Fruit fly (Drosophila melanogaster) whole organism, embryonic: ENCODE results near the gene CG16953.
A peak's percentile ranks its signal among the peaks of the same experiment; 100 is the strongest.

Experiments
- Abd-B ChIP-seq: fragments of 200-800 bp; sonication (Bioruptor generic); optimal IDR thresholded peaks from 2 replicates; lab custom pipeline; 2018; ENCODE audit warnings: missing biosample characterization, mild to moderate bottlenecking, missing genetic modification characterization, moderate library complexity
- Atf-2 ChIP-seq: fragments of 200-800 bp; sonication (Bioruptor generic); optimal IDR thresholded peaks from 2 replicates; lab custom pipeline; 2016; ENCODE audit warnings: missing biosample characterization, missing genetic modification characterization
- B-H2 ChIP-seq: fragments of 200-800 bp; sonication (Bioruptor generic); optimal IDR thresholded peaks from 2 replicates; lab custom pipeline; 2018; ENCODE audit warnings: missing biosample characterization, mild to moderate bottlenecking, missing genetic modification characterization
- BEAF-32 ChIP-seq: fragments of 200-800 bp; sonication (Bioruptor generic); optimal IDR thresholded peaks from 3 replicates; lab custom pipeline; 2017; ENCODE audit warnings: missing biosample characterization, missing genetic modification characterization, mild to moderate bottlenecking, moderate library complexity, missing genetic modification reagents
- Bgb ChIP-seq: fragments of 200-800 bp; sonication (Bioruptor generic); IDR thresholded peaks from 2 replicates; pipeline ENCODE4 v1.3.6; 2022; ENCODE audit warnings: missing biosample characterization, missing genetic modification characterization; ENCODE audit not compliant: partially characterized antibody
- CG10274 ChIP-seq: fragments of 200-800 bp; sonication (Bioruptor generic); optimal IDR thresholded peaks from 3 replicates; lab custom pipeline; 2017; ENCODE audit warnings: missing biosample characterization, mild to moderate bottlenecking, missing genetic modification characterization
- CG10462 ChIP-seq: fragments of 200-800 bp; sonication (Bioruptor generic); optimal IDR thresholded peaks from 2 replicates; lab custom pipeline; 2016; ENCODE audit warnings: missing biosample characterization, missing genetic modification characterization
- CG11560 ChIP-seq: fragments of 200-800 bp; sonication (Bioruptor generic); IDR thresholded peaks from 3 replicates; pipeline ENCODE4 v1.3.6; 2022; ENCODE audit warnings: missing biosample characterization, missing genetic modification characterization
- CG11695 ChIP-seq: fragments of 200-800 bp; sonication (Bioruptor generic); IDR thresholded peaks from 3 replicates; pipeline ENCODE4 v1.3.6; 2022; ENCODE audit warnings: missing biosample characterization, missing genetic modification characterization
- CG1233 ChIP-seq: fragments of 200-800 bp; sonication (Bioruptor generic); optimal IDR thresholded peaks from 4 replicates; lab custom pipeline; 2018; ENCODE audit warnings: missing biosample characterization, mild to moderate bottlenecking, missing genetic modification characterization
- CG13123 ChIP-seq: fragments of 200-800 bp; sonication (Bioruptor generic); optimal IDR thresholded peaks from 2 replicates; lab custom pipeline; 2016; ENCODE audit warnings: missing biosample characterization, missing genetic modification characterization
- CG14014 ChIP-seq: fragments of 200-800 bp; sonication (Bioruptor generic); IDR thresholded peaks from 2 replicates; pipeline ENCODE4 v1.3.6; 2022; ENCODE audit warnings: missing biosample characterization, missing genetic modification characterization
- CG15514 ChIP-seq: fragments of 200-800 bp; sonication (Bioruptor generic); optimal IDR thresholded peaks from 3 replicates; lab custom pipeline; 2017; ENCODE audit warnings: missing biosample characterization, missing genetic modification characterization, mild to moderate bottlenecking, moderate library complexity, missing genetic modification reagents
- CG17568 ChIP-seq: fragments of 200-800 bp; sonication (Bioruptor generic); optimal IDR thresholded peaks from 2 replicates; lab custom pipeline; 2018; ENCODE audit warnings: missing biosample characterization, mild to moderate bottlenecking, missing genetic modification characterization, moderate library complexity
- CG17829 ChIP-seq: fragments of 200-800 bp; optimal IDR thresholded peaks from 2 replicates; lab custom pipeline; 2019; ENCODE audit warnings: missing biosample characterization, mild to moderate bottlenecking, missing genetic modification characterization, moderate library complexity
- CG18011 ChIP-seq: fragments of 200-800 bp; sonication (Bioruptor generic); optimal IDR thresholded peaks from 2 replicates; lab custom pipeline; 2017; ENCODE audit warnings: missing biosample characterization, missing genetic modification characterization, mild to moderate bottlenecking, moderate library complexity, missing genotype
- CG18599 ChIP-seq: fragments of 200-800 bp; sonication (Bioruptor generic); optimal IDR thresholded peaks from 3 replicates; lab custom pipeline; 2017; ENCODE audit warnings: missing biosample characterization, missing genetic modification characterization, mild to moderate bottlenecking, moderate library complexity, missing genetic modification reagents
- CG18764 ChIP-seq: fragments of 200-800 bp; sonication (Bioruptor generic); optimal IDR thresholded peaks from 3 replicates; lab custom pipeline; 2016; ENCODE audit warnings: missing biosample characterization, missing genetic modification characterization
- CG31441 ChIP-seq: fragments of 200-800 bp; sonication (Bioruptor generic); IDR thresholded peaks from 2 replicates; pipeline ENCODE4 v1.3.6; 2022; ENCODE audit warnings: missing biosample characterization, missing genetic modification characterization
- CG33557 ChIP-seq: fragments of 200-800 bp; sonication (Bioruptor generic); optimal IDR thresholded peaks from 2 replicates; lab custom pipeline; 2019; ENCODE audit warnings: missing biosample characterization, mild to moderate bottlenecking, missing genetic modification characterization, moderate library complexity
- CG3838 ChIP-seq: fragments of 200-800 bp; sonication (Bioruptor generic); optimal IDR thresholded peaks from 3 replicates; lab custom pipeline; 2016; ENCODE audit warnings: missing biosample characterization, missing genetic modification characterization
- CG42726 ChIP-seq: fragments of 200-800 bp; sonication (Bioruptor generic); IDR thresholded peaks from 2 replicates; pipeline ENCODE4 v1.3.6; 2022; ENCODE audit warnings: missing biosample characterization, missing genetic modification characterization; ENCODE audit not compliant: partially characterized antibody
- CG5180 ChIP-seq: fragments of 200-800 bp; sonication (Bioruptor generic); optimal IDR thresholded peaks from 3 replicates; lab custom pipeline; 2017; ENCODE audit warnings: missing biosample characterization, missing genetic modification characterization, mild to moderate bottlenecking, moderate library complexity, missing genetic modification reagents
- CG6683 ChIP-seq: fragments of 200-800 bp; sonication (Bioruptor generic); optimal IDR thresholded peaks from 2 replicates; lab custom pipeline; 2017; ENCODE audit warnings: missing biosample characterization, mild to moderate bottlenecking, missing genetic modification characterization, missing genetic modification reagents
- CG8478 ChIP-seq: fragments of >200 bp; optimal IDR thresholded peaks from 2 replicates; lab custom pipeline; 2018
- CG9215 ChIP-seq: fragments of 200-800 bp; sonication (Bioruptor generic); IDR thresholded peaks from 2 replicates; pipeline ENCODE4 v1.3.6; 2022; ENCODE audit warnings: missing biosample characterization, missing genetic modification characterization
- CG9797 ChIP-seq: fragments of 200-800 bp; sonication (Bioruptor generic); optimal IDR thresholded peaks from 3 replicates; lab custom pipeline; 2018; ENCODE audit warnings: missing biosample characterization, mild to moderate bottlenecking, missing genetic modification characterization
- CHES-1-like ChIP-seq: fragments of 200-800 bp; sonication (Bioruptor generic); optimal IDR thresholded peaks from 2 replicates; lab custom pipeline; 2016; ENCODE audit warnings: missing biosample characterization, missing genetic modification characterization
- D19A ChIP-seq: fragments of 200-800 bp; optimal IDR thresholded peaks from 3 replicates; lab custom pipeline; 2019; ENCODE audit warnings: missing biosample characterization, mild to moderate bottlenecking, missing genetic modification characterization, moderate library complexity
- D19B ChIP-seq: fragments of 200-800 bp; sonication (Bioruptor generic); optimal IDR thresholded peaks from 2 replicates; lab custom pipeline; 2017; ENCODE audit warnings: missing biosample characterization, mild to moderate bottlenecking, missing genetic modification characterization
- Doc2 ChIP-seq: fragments of 200-800 bp; sonication (Bioruptor generic); IDR thresholded peaks from 2 replicates; pipeline ENCODE4 v1.3.6; 2022; ENCODE audit warnings: missing biosample characterization, missing genetic modification characterization
- Gug ChIP-seq: fragments of 200-800 bp; sonication (Bioruptor generic); IDR thresholded peaks from 4 replicates; pipeline ENCODE4 v1.3.6; 2022; ENCODE audit warnings: missing biosample characterization, missing genetic modification characterization
- H2.0 ChIP-seq: fragments of 200-800 bp; sonication (Bioruptor generic); IDR thresholded peaks from 2 replicates; pipeline ENCODE4 v1.3.6; 2022; ENCODE audit warnings: missing biosample characterization, missing genetic modification characterization
- HLH4C ChIP-seq: fragments of 200-800 bp; sonication (Bioruptor generic); IDR thresholded peaks from 3 replicates; pipeline ENCODE4 v1.3.6; 2022; ENCODE audit warnings: missing biosample characterization, missing genetic modification characterization; ENCODE audit not compliant: partially characterized antibody
- Hr3 ChIP-seq: fragments of 200-800 bp; sonication (Bioruptor generic); optimal IDR thresholded peaks from 3 replicates; lab custom pipeline; 2016; ENCODE audit warnings: missing biosample characterization, missing genetic modification characterization
- Tbp ChIP-seq: fragments of >200 bp; optimal IDR thresholded peaks from 2 replicates; lab custom pipeline; 2018; ENCODE audit warnings: missing biosample characterization, missing genetic modification characterization
- danr ChIP-seq: fragments of 200-800 bp; sonication (Bioruptor generic); IDR thresholded peaks from 2 replicates; pipeline ENCODE4 v1.3.6; 2022; ENCODE audit warnings: missing biosample characterization, missing genetic modification characterization
- en ChIP-seq: fragments of 200-800 bp; sonication (Bioruptor generic); optimal IDR thresholded peaks from 2 replicates; lab custom pipeline; 2016; ENCODE audit warnings: missing biosample characterization, missing genetic modification characterization
- fd64A ChIP-seq: fragments of 200-800 bp; sonication (Bioruptor generic); optimal IDR thresholded peaks from 3 replicates; lab custom pipeline; 2018; ENCODE audit warnings: missing biosample characterization, mild to moderate bottlenecking, missing genetic modification characterization
- hb ChIP-seq: fragments of 200-800 bp; sonication (Bioruptor generic); IDR thresholded peaks from 3 replicates; pipeline ENCODE4 v1.3.6; 2022; ENCODE audit warnings: missing biosample characterization, missing genetic modification characterization; ENCODE audit not compliant: partially characterized antibody
- hbn ChIP-seq: fragments of 200-800 bp; sonication (Bioruptor generic); IDR thresholded peaks from 2 replicates; pipeline ENCODE4 v1.3.6; 2022; ENCODE audit warnings: missing biosample characterization, missing genetic modification characterization; ENCODE audit not compliant: partially characterized antibody
- insv ChIP-seq, 2 experiments: fragments of 200-800 bp; sonication (Bioruptor generic); optimal IDR thresholded peaks; 3 replicates each; lab custom pipeline; 2016 to 2018; ENCODE audit warnings: missing biosample characterization in 2 of 2, missing genetic modification characterization in 2 of 2
- ken ChIP-seq: fragments of 200-800 bp; sonication (Bioruptor generic); IDR thresholded peaks from 3 replicates; pipeline ENCODE4 v1.3.6; 2022; ENCODE audit warnings: missing biosample characterization, missing genetic modification characterization
- pho ChIP-seq: fragments of 200-800 bp; sonication (Bioruptor generic); optimal IDR thresholded peaks from 2 replicates; lab custom pipeline; 2016; ENCODE audit warnings: missing biosample characterization, missing genetic modification characterization
- schlank ChIP-seq: fragments of 200-800 bp; sonication (Bioruptor generic); optimal IDR thresholded peaks from 2 replicates; lab custom pipeline; 2018; ENCODE audit warnings: missing biosample characterization, mild to moderate bottlenecking, missing genetic modification characterization
- stc ChIP-seq: fragments of 200-800 bp; sonication (Bioruptor generic); IDR thresholded peaks from 2 replicates; pipeline ENCODE4 v1.3.6; 2022; ENCODE audit warnings: missing biosample characterization, missing genetic modification characterization
- tin ChIP-seq: fragments of 200-800 bp; sonication (Bioruptor generic); optimal IDR thresholded peaks from 3 replicates; lab custom pipeline; 2016; ENCODE audit warnings: missing biosample characterization, missing genetic modification characterization
- wek ChIP-seq: fragments of 200-800 bp; sonication (Bioruptor generic); optimal IDR thresholded peaks from 3 replicates; lab custom pipeline; 2018; ENCODE audit warnings: missing biosample characterization, mild to moderate bottlenecking, missing genetic modification characterization, moderate library complexity
- z ChIP-seq: fragments of 200-800 bp; sonication (Bioruptor generic); IDR thresholded peaks from 3 replicates; pipeline ENCODE4 v1.3.6; 2022; ENCODE audit warnings: missing biosample characterization, missing genetic modification characterization
- zen2 ChIP-seq: fragments of 200-800 bp; sonication (Bioruptor generic); IDR thresholded peaks from 3 replicates; pipeline ENCODE4 v1.3.6; 2022; ENCODE audit warnings: missing biosample characterization, missing genetic modification characterization; ENCODE audit not compliant: partially characterized antibody
- zfh1 ChIP-seq: fragments of 200-800 bp; sonication (Bioruptor generic); IDR thresholded peaks from 3 replicates; pipeline ENCODE4 v1.3.6; 2022; ENCODE audit warnings: missing biosample characterization, missing genetic modification characterization

The CG16953 gene

DNA sequence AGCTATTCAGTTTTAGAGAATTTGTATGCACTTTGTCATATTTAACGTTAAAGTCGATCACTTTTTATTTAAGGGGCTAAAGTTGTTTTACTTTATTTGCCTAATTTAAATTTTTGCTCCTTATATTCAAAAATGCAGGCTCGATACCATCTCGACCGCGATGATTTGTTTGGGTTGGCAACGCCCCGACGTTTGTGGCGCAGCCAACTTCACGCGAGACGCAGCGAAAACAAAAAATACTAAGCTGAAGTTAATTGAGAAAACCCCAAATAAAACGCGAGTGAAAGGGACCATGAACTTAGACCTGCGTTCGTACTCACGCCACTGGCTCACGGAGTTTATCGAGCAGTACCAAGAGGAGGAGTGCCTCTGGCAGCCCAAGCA is 27.5 kb downstream of the CG16953 start (continued):
- no peak for TF ChIP-seq tin (GFP tag; lab: Kevin White, UChicago)
- peak; percentile 15 for TF ChIP-seq CG5180 (GFP tag; lab: Kevin White, UChicago)
- no peak for TF ChIP-seq hb
- no peak for TF ChIP-seq Doc2 (GFP tag; lab: Robert Waterston, UW)
- no peak for TF ChIP-seq D19B (GFP tag; lab: Kevin White, UChicago)
- TF ChIP-seq z (GFP tag; lab: Robert Waterston, UW): no peak
- no peak for TF ChIP-seq CG3838 (GFP tag; lab: Kevin White, UChicago)
- TF ChIP-seq CG18011: no peak
- no peak for TF ChIP-seq CG33557 (GFP tag; lab: Kevin White, UChicago)
- no peak for TF ChIP-seq CG11560 (tag; lab: Robert Waterston, UW)
- TF ChIP-seq CG18764: no peak
- TF ChIP-seq danr (GFP tag; lab: Robert Waterston, UW): no peak
- peak; percentile 70 for TF ChIP-seq BEAF-32 (GFP tag; lab: Kevin White, UChicago)
- TF ChIP-seq HLH4C (GFP tag; lab: Robert Waterston, UW): 0 out of 3 replicates have a peak, but pooled peaks have one; percentile 33
- TF ChIP-seq hbn (GFP tag; lab: Robert Waterston, UW): peak; percentile 43
- TF ChIP-seq CG17829: no peak
- TF ChIP-seq CG8478: no peak
- TF ChIP-seq fd64A: no peak
- no peak for TF ChIP-seq CG9797
- no peak for TF ChIP-seq Atf-2
- TF ChIP-seq D19A: no peak
- no peak for TF ChIP-seq CG6683 (GFP tag; lab: Kevin White, UChicago)
- no peak for TF ChIP-seq Hr3 (GFP tag; lab: Kevin White, UChicago)
- TF ChIP-seq B-H2: peak; percentile 17
- no peak for TF ChIP-seq stc (GFP tag; lab: Robert Waterston, UW)
- TF ChIP-seq CG9215 (GFP tag; lab: Robert Waterston, UW): peak; percentile 100
- no peak for TF ChIP-seq pho (GFP tag; lab: Kevin White, UChicago)
- no peak for TF ChIP-seq insv (GFP tag; optimal IDR thresholded peaks at IDR 0.05; lab: Kevin White, UChicago)
- TF ChIP-seq CG42726 (GFP tag; lab: Robert Waterston, UW): peak; percentile 48; the same call in 1 of the 2 replicates
- peak; percentile 37 for TF ChIP-seq wek (GFP tag; lab: Kevin White, UChicago)
- no peak; the same call in 2 of the 3 replicates for TF ChIP-seq zen2 (GFP tag; lab: Robert Waterston, UW)
- TF ChIP-seq CG31441: no peak
- no peak for TF ChIP-seq CG15514 (GFP tag; lab: Kevin White, UChicago)
- no peak for TF ChIP-seq CG18599 (GFP tag; lab: Kevin White, UChicago)
- no peak for TF ChIP-seq Abd-B (GFP tag; lab: Kevin White, UChicago)
- no peak for TF ChIP-seq Tbp (GFP tag; lab: Kevin White, UChicago)
- no peak for TF ChIP-seq CG13123 (GFP tag; lab: Kevin White, UChicago)
- TF ChIP-seq CG11695 (GFP tag; lab: Robert Waterston, UW): no peak
- TF ChIP-seq CG17568 (GFP tag; lab: Kevin White, UChicago): no peak
- no peak for TF ChIP-seq CG10462 (GFP tag; lab: Kevin White, UChicago)
- peak; percentile 58; the same call in 1 of the 3 replicates for TF ChIP-seq ken (GFP tag; lab: Robert Waterston, UW)
- no peak for TF ChIP-seq CG1233
- TF ChIP-seq H2.0 (GFP tag; lab: Robert Waterston, UW): peak; percentile 20; the same call in 1 of the 2 replicates
- peak; percentile 48; the same call in 1 of the 3 replicates for TF ChIP-seq zfh1 (GFP tag; lab: Robert Waterston, UW)
- TF ChIP-seq Gug (GFP tag; lab: Robert Waterston, UW): peak; percentile 21; the same call in 1 of the 4 replicates
- TF ChIP-seq en (GFP tag; lab: Kevin White, UChicago): no peak
- no peak for TF ChIP-seq CG14014 (GFP tag; lab: Robert Waterston, UW)
- no peak for TF ChIP-seq CG10274 (GFP tag; lab: Kevin White, UChicago)
- TF ChIP-seq Bgb: peak; percentile 75
- TF ChIP-seq CHES-1-like (GFP tag; lab: Kevin White, UChicago): peak; percentile 24
- TF ChIP-seq schlank (tag; lab: Kevin White, UChicago): no peak
